Fruit fly (Drosophila melanogaster) whole organism, embryonic: ENCODE data around the gene CG9471.

Experiments used
- Aef1 ChIP-seq: fragments of 200-800 bp; sonication (Bioruptor generic); IDR thresholded peaks from 3 replicates; pipeline ENCODE4 v1.3.6; 2022; ENCODE audit warnings: missing biosample characterization, missing genetic modification characterization
- B-H1 ChIP-seq: fragments of 200-800 bp; sonication (Bioruptor generic); IDR thresholded peaks from 3 replicates; pipeline ENCODE4 v1.3.6; 2022; ENCODE audit warnings: missing biosample characterization, missing genetic modification characterization
- CG10209 ChIP-seq: fragments of 200-800 bp; sonication (Bioruptor generic); optimal IDR thresholded peaks from 3 replicates; lab custom pipeline; 2017; ENCODE audit warnings: missing biosample characterization, mild to moderate bottlenecking, missing genetic modification characterization, missing genetic modification reagents
- CG1024 ChIP-seq: fragments of 200-800 bp; sonication (Bioruptor generic); IDR thresholded peaks from 2 replicates; pipeline ENCODE4 v1.3.6; 2022; ENCODE audit warnings: missing biosample characterization, missing genetic modification characterization
- CG11560 ChIP-seq: fragments of 200-800 bp; sonication (Bioruptor generic); IDR thresholded peaks from 3 replicates; pipeline ENCODE4 v1.3.6; 2022; ENCODE audit warnings: missing biosample characterization, missing genetic modification characterization
- CG1233 ChIP-seq: fragments of 200-800 bp; sonication (Bioruptor generic); optimal IDR thresholded peaks from 4 replicates; lab custom pipeline; 2018; ENCODE audit warnings: missing biosample characterization, mild to moderate bottlenecking, missing genetic modification characterization
- CG12942 ChIP-seq: fragments of 200-800 bp; sonication (Bioruptor generic); optimal IDR thresholded peaks from 3 replicates; lab custom pipeline; 2016; ENCODE audit warnings: missing biosample characterization, missing genetic modification characterization
- CG13123 ChIP-seq: fragments of 200-800 bp; sonication (Bioruptor generic); optimal IDR thresholded peaks from 2 replicates; lab custom pipeline; 2016; ENCODE audit warnings: missing biosample characterization, missing genetic modification characterization
- CG15269 ChIP-seq: fragments of 200-800 bp; sonication (Bioruptor generic); optimal IDR thresholded peaks from 2 replicates; lab custom pipeline; 2018; ENCODE audit warnings: missing biosample characterization, mild to moderate bottlenecking, missing genetic modification characterization, moderate library complexity
- CG17361 ChIP-seq: fragments of 200-800 bp; sonication (Bioruptor generic); IDR thresholded peaks from 3 replicates; pipeline ENCODE4 v1.3.6; 2022; ENCODE audit warnings: missing biosample characterization, missing genetic modification characterization
- CG17385 ChIP-seq: fragments of 200-800 bp; sonication (Bioruptor generic); optimal IDR thresholded peaks from 3 replicates; lab custom pipeline; 2018; ENCODE audit warnings: missing biosample characterization, mild to moderate bottlenecking, missing genetic modification characterization
- CG2712 ChIP-seq: fragments of 200-800 bp; optimal IDR thresholded peaks from 3 replicates; lab custom pipeline; 2019; ENCODE audit warnings: missing biosample characterization, mild to moderate bottlenecking, missing genetic modification characterization, moderate library complexity
- CG32772 ChIP-seq: fragments of 200-800 bp; sonication (Bioruptor generic); IDR thresholded peaks from 2 replicates; pipeline ENCODE4 v1.3.6; 2022; ENCODE audit warnings: missing biosample characterization, missing genetic modification characterization
- CG3726 ChIP-seq: fragments of 200-800 bp; sonication (Bioruptor generic); IDR thresholded peaks from 3 replicates; pipeline ENCODE4, ENCODE4 v1.3.6; 2022; ENCODE audit warnings: missing biosample characterization, missing genetic modification characterization
- CG3995 ChIP-seq: fragments of 200-800 bp; sonication (Bioruptor generic); optimal IDR thresholded peaks from 3 replicates; lab custom pipeline; 2016; ENCODE audit warnings: missing biosample characterization, missing genetic modification characterization
- CG4617 ChIP-seq: fragments of 200-800 bp; sonication (Bioruptor generic); optimal IDR thresholded peaks from 3 replicates; lab custom pipeline; 2016; ENCODE audit warnings: missing biosample characterization, missing genetic modification characterization, borderline replicate concordance
- CG6791 ChIP-seq: fragments of 200-800 bp; sonication (Bioruptor generic); IDR thresholded peaks from 3 replicates; pipeline ENCODE4 v1.3.6; 2022; ENCODE audit warnings: missing biosample characterization, missing genetic modification characterization; ENCODE audit not compliant: partially characterized antibody
- CG7839 ChIP-seq: fragments of 200-800 bp; sonication (Bioruptor generic); optimal IDR thresholded peaks from 3 replicates; lab custom pipeline; 2018; ENCODE audit warnings: missing biosample characterization, mild to moderate bottlenecking, missing genetic modification characterization, moderate library complexity
- CG8281 ChIP-seq: fragments of 200-800 bp; sonication (Bioruptor generic); optimal IDR thresholded peaks from 2 replicates; lab custom pipeline; 2018; ENCODE audit warnings: missing biosample characterization, mild to moderate bottlenecking, missing genetic modification characterization, moderate library complexity
- CG9215 ChIP-seq: fragments of 200-800 bp; sonication (Bioruptor generic); IDR thresholded peaks from 2 replicates; pipeline ENCODE4 v1.3.6; 2022; ENCODE audit warnings: missing biosample characterization, missing genetic modification characterization
- CG9932 ChIP-seq: fragments of 200-800 bp; sonication (Bioruptor generic); IDR thresholded peaks from 2 replicates; pipeline ENCODE4 v1.3.6; 2022; ENCODE audit warnings: missing biosample characterization, missing genetic modification characterization
- D19A ChIP-seq: fragments of 200-800 bp; optimal IDR thresholded peaks from 3 replicates; lab custom pipeline; 2019; ENCODE audit warnings: missing biosample characterization, mild to moderate bottlenecking, missing genetic modification characterization, moderate library complexity
- Dip2 ChIP-seq: fragments of 200-800 bp; sonication (Bioruptor generic); IDR thresholded peaks from 2 replicates; pipeline ENCODE4 v1.3.6; 2022; ENCODE audit warnings: missing biosample characterization, missing genetic modification characterization
- ERR ChIP-seq: fragments of 200-800 bp; sonication (Bioruptor generic); optimal IDR thresholded peaks from 2 replicates; lab custom pipeline; 2016; ENCODE audit warnings: missing biosample characterization, missing genetic modification characterization
- HLH4C ChIP-seq: fragments of 200-800 bp; sonication (Bioruptor generic); IDR thresholded peaks from 3 replicates; pipeline ENCODE4 v1.3.6; 2022; ENCODE audit warnings: missing biosample characterization, missing genetic modification characterization; ENCODE audit not compliant: partially characterized antibody
- HLH54F ChIP-seq: fragments of 200-800 bp; sonication (Bioruptor generic); optimal IDR thresholded peaks from 3 replicates; lab custom pipeline; 2016; ENCODE audit warnings: missing biosample characterization, missing genetic modification characterization
- PHDP ChIP-seq: fragments of 200-800 bp; sonication (Bioruptor generic); optimal IDR thresholded peaks from 3 replicates; lab custom pipeline; 2018; ENCODE audit warnings: missing biosample characterization, mild to moderate bottlenecking, missing genetic modification characterization, moderate library complexity
- Rx ChIP-seq: fragments of 200-800 bp; sonication (Bioruptor generic); IDR thresholded peaks from 2 replicates; pipeline ENCODE4 v1.3.6; 2022; ENCODE audit warnings: missing biosample characterization, missing genetic modification characterization
- Xrp1 ChIP-seq: fragments of 200-800 bp; sonication (Bioruptor generic); IDR thresholded peaks from 2 replicates; pipeline ENCODE4 v1.3.6; 2022; ENCODE audit warnings: missing biosample characterization, missing genetic modification characterization
- ab ChIP-seq: fragments of 200-800 bp; sonication (Bioruptor generic); optimal IDR thresholded peaks from 2 replicates; lab custom pipeline; 2016; ENCODE audit warnings: missing biosample characterization, missing genetic modification characterization
- ap ChIP-seq: fragments of 200-800 bp; sonication (Bioruptor generic); IDR thresholded peaks from 2 replicates; pipeline ENCODE4 v1.3.6; 2022; ENCODE audit warnings: missing biosample characterization, missing genetic modification characterization
- bab2 ChIP-seq: fragments of 200-800 bp; sonication (Bioruptor generic); optimal IDR thresholded peaks from 2 replicates; lab custom pipeline; 2016; ENCODE audit warnings: missing biosample characterization, missing genetic modification characterization
- bsh ChIP-seq, 2 experiments: fragments of 200-800 bp; sonication (Bioruptor generic); optimal IDR thresholded peaks; 2 replicates each; lab custom pipeline; 2017 to 2018; ENCODE audit warnings: mild to moderate bottlenecking in 2 of 2, missing biosample characterization in 2 of 2, missing genetic modification characterization in 2 of 2, moderate library complexity in 1 of 2
- croc ChIP-seq: fragments of 200-800 bp; sonication (Bioruptor generic); conservative IDR thresholded peaks from 3 replicates; pipeline ENCODE4 v1.3.6; 2022; ENCODE audit warnings: missing biosample characterization, missing genetic modification characterization
- dmrt99B ChIP-seq: fragments of 200-800 bp; sonication (Bioruptor generic); optimal IDR thresholded peaks from 2 replicates; lab custom pipeline; 2018; ENCODE audit warnings: missing biosample characterization, mild to moderate bottlenecking, missing genetic modification characterization, moderate library complexity
- ftz-f1 ChIP-seq: fragments of 200-800 bp; sonication (Bioruptor generic); optimal IDR thresholded peaks from 2 replicates; lab custom pipeline; 2016; ENCODE audit warnings: missing biosample characterization, missing genetic modification characterization
- grn ChIP-seq: fragments of 200-800 bp; sonication (Bioruptor generic); optimal IDR thresholded peaks from 3 replicates; lab custom pipeline; 2017; ENCODE audit warnings: missing biosample characterization, missing genetic modification characterization
- gt ChIP-seq: fragments of 200-800 bp; sonication (Bioruptor generic); IDR thresholded peaks from 2 replicates; pipeline ENCODE4 v1.3.6; 2022; ENCODE audit warnings: missing biosample characterization, missing genetic modification characterization
- hbn ChIP-seq: fragments of 200-800 bp; sonication (Bioruptor generic); IDR thresholded peaks from 2 replicates; pipeline ENCODE4 v1.3.6; 2022; ENCODE audit warnings: missing biosample characterization, missing genetic modification characterization; ENCODE audit not compliant: partially characterized antibody
- inv ChIP-seq: fragments of 200-800 bp; sonication (Bioruptor generic); IDR thresholded peaks from 2 replicates; pipeline ENCODE4 v1.3.6; 2022; ENCODE audit warnings: missing biosample characterization, missing genetic modification characterization; ENCODE audit not compliant: partially characterized antibody
- lbe ChIP-seq: fragments of 200-800 bp; sonication (Bioruptor generic); optimal IDR thresholded peaks from 2 replicates; lab custom pipeline; 2016; ENCODE audit warnings: missing biosample characterization, mild to moderate bottlenecking, missing genetic modification characterization
- maf-S ChIP-seq: fragments of 200-800 bp; sonication (Bioruptor generic); optimal IDR thresholded peaks from 2 replicates; lab custom pipeline; 2016; ENCODE audit warnings: missing biosample characterization, missing genetic modification characterization
- mirr ChIP-seq: fragments of 200-800 bp; sonication (Bioruptor generic); optimal IDR thresholded peaks from 3 replicates; lab custom pipeline; 2018; ENCODE audit warnings: missing biosample characterization, mild to moderate bottlenecking, missing genetic modification characterization
- prd ChIP-seq, 3 experiments: fragments of >200 bp in 2 of 3; fragments of 200-800 bp in 1 of 3; sonication (Bioruptor generic) in 1 of 3; optimal IDR thresholded peaks in 2 of 3; IDR thresholded peaks in 1 of 3; 2 replicates in 2 of 3; 3 replicates in 1 of 3; pipeline versions ENCODE4 v1.3.6 to Lab custom; 2017 to 2022; ENCODE audit warnings: missing biosample characterization in 1 of 3, missing genetic modification characterization in 1 of 3
- repo ChIP-seq: fragments of 200-800 bp; sonication (Bioruptor generic); optimal IDR thresholded peaks from 2 replicates; lab custom pipeline; 2016; ENCODE audit warnings: missing biosample characterization, missing genetic modification characterization
- ro ChIP-seq: fragments of 200-800 bp; sonication (Bioruptor generic); IDR thresholded peaks from 2 replicates; pipeline ENCODE4 v1.3.6; 2022; ENCODE audit warnings: missing biosample characterization, missing genetic modification characterization
- slbo ChIP-seq: fragments of 200-800 bp; sonication (Bioruptor generic); IDR thresholded peaks from 2 replicates; pipeline ENCODE4 v1.3.6; 2022; ENCODE audit warnings: missing biosample characterization, missing genetic modification characterization
- trem ChIP-seq: fragments of 200-800 bp; optimal IDR thresholded peaks from 3 replicates; lab custom pipeline; 2019; ENCODE audit warnings: missing biosample characterization, mild to moderate bottlenecking, missing genetic modification characterization, moderate library complexity
- unc-4 ChIP-seq: fragments of 200-800 bp; sonication (Bioruptor generic); IDR thresholded peaks from 2 replicates; pipeline ENCODE4 v1.3.6; 2022; ENCODE audit warnings: missing biosample characterization, missing genetic modification characterization; ENCODE audit not compliant: partially characterized antibody
- z ChIP-seq: fragments of 200-800 bp; sonication (Bioruptor generic); IDR thresholded peaks from 3 replicates; pipeline ENCODE4 v1.3.6; 2022; ENCODE audit warnings: missing biosample characterization, missing genetic modification characterization

Gene CG9471

dm6 chr3R:9777941-9778360 is 6.6 kb upstream of the CG9471 start, which contains the start of gene RpS29 (continued):
- peak; percentile 46 to 49 for TF ChIP-seq bsh (GFP tag; optimal IDR thresholded peaks at IDR 0.05; lab: Kevin White, UChicago)
- peak; percentile 77 for TF ChIP-seq Aef1 (GFP tag; lab: Robert Waterston, UW)
- TF ChIP-seq repo (GFP tag; lab: Kevin White, UChicago): peak; percentile 71
- TF ChIP-seq CG11560 (tag; lab: Robert Waterston, UW): peak; percentile 74; the same call in 2 of the 3 replicates
- peak; percentile 44 for TF ChIP-seq dmrt99B (tag; lab: Kevin White, UChicago)
- peak; percentile 34 for TF ChIP-seq D19A (tag; lab: Kevin White, UChicago)
- TF ChIP-seq CG2712: peak; percentile 73
- TF ChIP-seq ap: no peak
- TF ChIP-seq CG13123 (GFP tag; lab: Kevin White, UChicago): peak; percentile 74
- no peak for TF ChIP-seq prd (optimal IDR thresholded peaks at IDR 0.05; lab: Kevin White, UChicago)
- TF ChIP-seq prd (GFP tag; IDR thresholded peaks at IDR 0.05; lab: Robert Waterston, UW): peak; percentile 76
- peak; percentile 86 for TF ChIP-seq bab2 (GFP tag; lab: Kevin White, UChicago)
- peak; percentile 74 for TF ChIP-seq CG32772 (GFP tag; lab: Robert Waterston, UW)
- TF ChIP-seq CG4617 (GFP tag; lab: Kevin White, UChicago): peak; percentile 75
- TF ChIP-seq slbo (GFP tag; lab: Robert Waterston, UW): peak; percentile 95
- peak; percentile 60 for TF ChIP-seq CG1233 (GFP tag; lab: Kevin White, UChicago)
- TF ChIP-seq unc-4 (GFP tag; lab: Robert Waterston, UW): peak; percentile 97
- TF ChIP-seq inv: peak; percentile 92
- peak; percentile 85 for TF ChIP-seq ERR (GFP tag; lab: Kevin White, UChicago)
- TF ChIP-seq CG3726 (GFP tag; lab: Robert Waterston, UW): peak; percentile 69; the same call in 2 of the 3 replicates
- peak; percentile 78 for TF ChIP-seq CG12942
- TF ChIP-seq gt: 0 out of 2 replicates have a peak, but pooled peaks have one; percentile 10
- TF ChIP-seq CG3995 (GFP tag; lab: Kevin White, UChicago): peak; percentile 74
- TF ChIP-seq CG17385 (GFP tag; lab: Kevin White, UChicago): peak; percentile 54
- peak; percentile 87 for TF ChIP-seq HLH54F (GFP tag; lab: Kevin White, UChicago)
- TF ChIP-seq lbe (GFP tag; lab: Kevin White, UChicago): peak; percentile 58
- peak; percentile 63 for TF ChIP-seq Xrp1 (GFP tag; lab: Robert Waterston, UW)
- TF ChIP-seq Rx (GFP tag; lab: Robert Waterston, UW): peak; percentile 73
- TF ChIP-seq ab (GFP tag; lab: Kevin White, UChicago): peak; percentile 57
- peak; percentile 64 for TF ChIP-seq CG1024 (GFP tag; lab: Robert Waterston, UW)
- peak; percentile 48; the same call in 1 of the 3 replicates for TF ChIP-seq B-H1 (GFP tag; lab: Robert Waterston, UW)
- TF ChIP-seq ro (GFP tag; lab: Robert Waterston, UW): peak; percentile 54; the same call in 1 of the 2 replicates
- peak; percentile 74 for TF ChIP-seq ftz-f1
- peak; percentile 72 for TF ChIP-seq CG10209 (GFP tag; lab: Kevin White, UChicago)
- TF ChIP-seq trem (tag; lab: Kevin White, UChicago): peak; percentile 92
- TF ChIP-seq HLH4C (GFP tag; lab: Robert Waterston, UW): peak; percentile 82
- TF ChIP-seq grn (GFP tag; lab: Kevin White, UChicago): peak; percentile 61
- TF ChIP-seq z: no peak
- TF ChIP-seq maf-S: peak; percentile 84
- peak; percentile 93 for TF ChIP-seq mirr (GFP tag; lab: Kevin White, UChicago)
- TF ChIP-seq croc: 0 out of 3 replicates have a peak, but pooled peaks have one; percentile 32
- peak; percentile 58 for TF ChIP-seq CG15269 (tag; lab: Kevin White, UChicago)
- TF ChIP-seq CG9932 (GFP tag; lab: Robert Waterston, UW): peak; percentile 95
- peak; percentile 96 for TF ChIP-seq hbn (GFP tag; lab: Robert Waterston, UW)
- TF ChIP-seq CG6791 (GFP tag; lab: Robert Waterston, UW): peak; percentile 97
- TF ChIP-seq CG8281 (tag; lab: Kevin White, UChicago): peak; percentile 8
- TF ChIP-seq PHDP (tag; lab: Kevin White, UChicago): peak; percentile 67
- peak; percentile 66 for TF ChIP-seq CG7839
- peak; percentile 58; the same call in 1 of the 2 replicates for TF ChIP-seq CG9215 (GFP tag; lab: Robert Waterston, UW)
- peak; percentile 68 for TF ChIP-seq CG17361
- TF ChIP-seq Dip2 (GFP tag; lab: Robert Waterston, UW): no peak
